Fruit fly (Drosophila melanogaster) whole organism, prepupa: ENCODE data around the gene Or67c.

Experiments
- CG8119 ChIP-seq: fragments of 200-800 bp; sonication (Bioruptor generic); IDR thresholded peaks from 3 replicates; pipeline ENCODE4 v1.3.6; 2022; ENCODE audit warnings: missing biosample characterization, missing genetic modification characterization
- dsx ChIP-seq: fragments of 200-800 bp; optimal IDR thresholded peaks from 3 replicates; lab custom pipeline; 2019; ENCODE audit warnings: missing biosample characterization, mild to moderate bottlenecking, missing genetic modification characterization, moderate library complexity; ENCODE audit not compliant: poor library complexity, severe bottlenecking
- fd85E ChIP-seq: fragments of 200-800 bp; sonication (Bioruptor generic); optimal IDR thresholded peaks from 3 replicates; lab custom pipeline; 2016; ENCODE audit warnings: missing biosample characterization, missing genetic modification characterization
- vri ChIP-seq: fragments of 200-800 bp; sonication (Bioruptor generic); optimal IDR thresholded peaks from 3 replicates; lab custom pipeline; 2016; ENCODE audit warnings: missing biosample characterization, mild to moderate bottlenecking, missing genetic modification characterization

Or67c gene

dm6 chr3L:10197360-10197759, 47.1 kb downstream of the Or67c start:
- no peak for TF ChIP-seq dsx
- TF ChIP-seq CG8119 (GFP tag; lab: Robert Waterston, UW): no peak
- TF ChIP-seq fd85E (GFP tag; lab: Kevin White, UChicago): no peak
- TF ChIP-seq vri (GFP tag; lab: Kevin White, UChicago): no peak
